Fruit fly (Drosophila melanogaster): ENCODE data around the gene CG43394.

Gene CG43394

dm6 chr2L:8162307-8163024 lies 16.9 kb downstream of the CG43394 start, which contains the start of gene Acbp1 (continued):
- peak; percentile 93 for TF ChIP-seq sd (tag; optimal IDR thresholded peaks at IDR 0.05)
- peak; percentile 91 for TF ChIP-seq zfh1 (GFP tag; IDR thresholded peaks at IDR 0.05)
- TF ChIP-seq CG8924 (tag; optimal IDR thresholded peaks at IDR 0.05) = peak; percentile 99
- peak; percentile 32 for TF ChIP-seq ftz-f1 (GFP tag; optimal IDR thresholded peaks at IDR 0.05)
- TF ChIP-seq CG4854 (GFP tag; optimal IDR thresholded peaks at IDR 0.05) = peak; percentile 88
- peak; percentile 86 for TF ChIP-seq CG16815 (GFP tag; optimal IDR thresholded peaks at IDR 0.05)
- peak; percentile 98 for TF ChIP-seq CrebB (tag; optimal IDR thresholded peaks at IDR 0.05)
- TF ChIP-seq CG12236 (GFP tag; optimal IDR thresholded peaks at IDR 0.05) = peak; percentile 89
- peak; percentile 91 for TF ChIP-seq tio (GFP tag; optimal IDR thresholded peaks at IDR 0.05)
- TF ChIP-seq Spps (tag; optimal IDR thresholded peaks at IDR 0.05) = peak; percentile 97
- peak; percentile 80 for TF ChIP-seq Rx (GFP tag; IDR thresholded peaks at IDR 0.05)
- peak; percentile 86 for TF ChIP-seq cato (GFP tag; optimal IDR thresholded peaks at IDR 0.05; ENCODE audit: borderline replicate concordance)
- TF ChIP-seq esg (GFP tag; conservative IDR thresholded peaks at IDR 0.05) = peak; percentile 88
- TF ChIP-seq prd (optimal IDR thresholded peaks at IDR 0.05) = no peak
- TF ChIP-seq prd (GFP tag; IDR thresholded peaks at IDR 0.05) = peak; percentile 92
- peak; percentile 90 for TF ChIP-seq HLH3B (GFP tag; IDR thresholded peaks at IDR 0.05)
- peak; percentile 67 for TF ChIP-seq CG10321 (GFP tag; IDR thresholded peaks at IDR 0.05)
- TF ChIP-seq lola (GFP tag; optimal IDR thresholded peaks at IDR 0.05) = peak in 1 of 3 experiments; percentile 99
- TF ChIP-seq Vsx1 (GFP tag; optimal IDR thresholded peaks at IDR 0.05) = peak; percentile 96
- peak; percentile 96 for TF ChIP-seq kni (GFP tag; optimal IDR thresholded peaks at IDR 0.05)
- TF ChIP-seq Elba2 (GFP tag; optimal IDR thresholded peaks at IDR 0.05) = peak; percentile 60
- peak; percentile 96 for TF ChIP-seq nmo (GFP tag; optimal IDR thresholded peaks at IDR 0.05)
- TF ChIP-seq hth (optimal IDR thresholded peaks at IDR 0.05) = no peak
- TF ChIP-seq Deaf1 (tag; optimal IDR thresholded peaks at IDR 0.05) = peak; percentile 89
- peak; percentile 94 for TF ChIP-seq CG12744 (GFP tag; optimal IDR thresholded peaks at IDR 0.05)
- TF ChIP-seq cad (GFP tag; optimal IDR thresholded peaks at IDR 0.05) = no peak
- TF ChIP-seq CG7745 (tag; optimal IDR thresholded peaks at IDR 0.05) = peak; percentile 93
- TF ChIP-seq scrt (GFP tag; optimal IDR thresholded peaks at IDR 0.05) = peak; percentile 98
- peak; percentile 99 for TF ChIP-seq Ets65A (GFP tag)
- peak; percentile 94 for TF ChIP-seq sob (GFP tag; IDR thresholded peaks at IDR 0.05)
- peak; percentile 98 for TF ChIP-seq CG17568 (GFP tag; optimal IDR thresholded peaks at IDR 0.05)
- TF ChIP-seq unc-4 (GFP tag; IDR thresholded peaks at IDR 0.05; ENCODE audit: partially characterized antibody) = peak; percentile 89
- TF ChIP-seq CG10209 (GFP tag; optimal IDR thresholded peaks at IDR 0.05) = peak; percentile 96
- peak; percentile 77; the same call in 1 of the 2 replicates for TF ChIP-seq ro (GFP tag; IDR thresholded peaks at IDR 0.05)
- peak; percentile 81 for TF ChIP-seq CG10565 (GFP tag; optimal IDR thresholded peaks at IDR 0.05)
- TF ChIP-seq Dad (GFP tag; optimal IDR thresholded peaks at IDR 0.05) = peak; percentile 91
- TF ChIP-seq CG11695 (GFP tag; IDR thresholded peaks at IDR 0.05) = peak; percentile 94
- TF ChIP-seq ttk (GFP tag; IDR thresholded peaks at IDR 0.05) = peak; percentile 80
- peak in 1 of 2 experiments; percentile 92 for TF ChIP-seq Hr78 (GFP tag; optimal IDR thresholded peaks at IDR 0.05)
- TF ChIP-seq Bdp1 (GFP tag; optimal IDR thresholded peaks at IDR 0.05) = peak; percentile 92
- TF ChIP-seq CG2712 (tag; optimal IDR thresholded peaks at IDR 0.05) = peak; percentile 99
- peak; percentile 92 for TF ChIP-seq Max (GFP tag; optimal IDR thresholded peaks at IDR 0.05)
- peak; percentile 90 for TF ChIP-seq tgo (GFP tag; IDR thresholded peaks at IDR 0.05)
- peak; percentile 89 for TF ChIP-seq gce (GFP tag; IDR thresholded peaks at IDR 0.05)
- TF ChIP-seq hb (GFP tag; IDR thresholded peaks at IDR 0.05; ENCODE audit: partially characterized antibody) = peak; percentile 62; the same call in 1 of the 3 replicates
- peak; percentile 85 for TF ChIP-seq BEAF-32 (GFP tag; optimal IDR thresholded peaks at IDR 0.05)
- TF ChIP-seq B-H2 (GFP tag; optimal IDR thresholded peaks at IDR 0.05) = peak; percentile 97
- peak; percentile 99 for TF ChIP-seq PHDP (tag; optimal IDR thresholded peaks at IDR 0.05)
- TF ChIP-seq CG2129 (GFP tag; IDR thresholded peaks at IDR 0.05; ENCODE audit: partially characterized antibody) = peak; percentile 25

Data from whole organism, embryonic.